Worm (Caenorhabditis elegans): Measurements from ENCODE around the gene pax-1.

The pax-1 gene

DNA sequence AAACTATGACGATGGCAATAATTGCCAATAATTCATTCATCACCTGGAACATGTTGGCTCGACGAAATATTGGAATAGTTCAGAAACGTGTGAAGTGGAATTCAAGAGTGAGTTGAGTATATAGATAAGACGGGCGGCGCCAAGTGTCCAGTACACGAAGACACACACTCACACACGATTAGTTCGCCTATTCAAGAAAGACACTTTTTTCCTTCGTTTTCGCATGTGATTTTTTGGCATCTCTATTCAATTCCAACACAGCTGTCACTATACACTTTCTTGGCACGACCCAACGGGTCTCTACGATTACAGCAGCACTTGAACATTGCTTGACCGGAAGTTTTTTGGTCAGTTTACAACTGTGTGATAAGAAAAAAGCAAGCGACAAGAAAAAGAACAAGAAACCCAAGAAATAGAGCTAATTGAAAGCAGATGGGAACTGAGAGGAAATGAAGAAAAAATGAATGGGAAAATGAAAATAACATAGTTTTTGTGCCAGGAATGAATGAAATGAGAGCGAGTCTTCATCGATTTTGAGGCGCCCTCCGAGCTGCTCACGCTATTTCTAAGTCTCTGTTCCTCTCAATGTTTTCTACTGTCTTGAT, 7.0 kb upstream of the pax-1 start, which contains the start of gene K07C11.8:
Gene K07C11.8, minus strand, starts transcription at position 224 of the 605 bp plus-strand sequence.
- TF ChIP-seq unc-98 (GFP tag; IDR thresholded peaks at IDR 0.05) (no peak), F16B12.6 (tag; optimal IDR thresholded peaks at IDR 0.05) (no peak), unc-130 (tag; optimal IDR thresholded peaks at IDR 0.05) (no peak), nhr-85 (tag) (no peak), unc-62 (GFP tag; optimal IDR thresholded peaks at IDR 0.05) (no peak), tlp-1 (tag; optimal IDR thresholded peaks at IDR 0.05) (no peak), lin-14 (GFP tag; optimal IDR thresholded peaks at IDR 0.05) (peak; percentile 56), nhr-77 (tag; optimal IDR thresholded peaks at IDR 0.05) (no peak), efl-3 (GFP tag; optimal IDR thresholded peaks at IDR 0.05) (no peak), mef-2 (tag; optimal IDR thresholded peaks at IDR 0.05) (no peak), lin-35 (GFP tag; optimal IDR thresholded peaks at IDR 0.05) (peak in 1 of 2 experiments; percentile 13), hlh-4 (tag; optimal IDR thresholded peaks at IDR 0.05) (no peak), nhr-84 (tag; optimal IDR thresholded peaks at IDR 0.05) (no peak), snu-23 (GFP tag; optimal IDR thresholded peaks at IDR 0.05) (no peak), pqm-1 (tag; optimal IDR thresholded peaks at IDR 0.05) (no peak), Y116A8C.19 (tag; optimal IDR thresholded peaks at IDR 0.05; ENCODE audit: borderline replicate concordance) (no peak), dsc-1 (tag; optimal IDR thresholded peaks at IDR 0.05) (peak; percentile 88), nhr-76 (tag; optimal IDR thresholded peaks at IDR 0.05) (no peak), swsn-7 (tag; optimal IDR thresholded peaks at IDR 0.05) (no peak), nhr-71 (tag; optimal IDR thresholded peaks at IDR 0.05) (peak; percentile 10), ceh-88 (GFP tag; IDR thresholded peaks at IDR 0.05) (no peak), isw-1 (GFP tag; IDR thresholded peaks at IDR 0.05) (no peak), blmp-1 (tag; optimal IDR thresholded peaks at IDR 0.05) (no peak), C04F5.9 (tag; optimal IDR thresholded peaks at IDR 0.05) (no peak), nhr-47 (tag; optimal IDR thresholded peaks at IDR 0.05) (no peak), aly-2 (tag; optimal IDR thresholded peaks at IDR 0.05) (no peak), mdl-1 (tag; optimal IDR thresholded peaks at IDR 0.05) (no peak), fos-1 (tag; optimal IDR thresholded peaks at IDR 0.05) (no peak), efl-1 (optimal IDR thresholded peaks at IDR 0.05) (no peak), efl-1 (GFP tag; optimal IDR thresholded peaks at IDR 0.05 in 1 of 2) (peak in 1 of 2 experiments; percentile 82), tbx-2 (tag; optimal IDR thresholded peaks at IDR 0.05) (no peak), mab-9 (GFP tag; IDR thresholded peaks at IDR 0.05) (no peak), lin-39 (tag; optimal IDR thresholded peaks at IDR 0.05) (no peak), snpc-4 (tag; optimal IDR thresholded peaks at IDR 0.05) (no peak), grh-1 (GFP tag; IDR thresholded peaks at IDR 0.05) (no peak), nhr-20 (tag; optimal IDR thresholded peaks at IDR 0.05) (no peak), fkh-10 (GFP tag; optimal IDR thresholded peaks at IDR 0.05) (peak; percentile 51), fkh-4 (tag; optimal IDR thresholded peaks at IDR 0.05; ENCODE audit: borderline replicate concordance) (peak; percentile 23)

DNA sequence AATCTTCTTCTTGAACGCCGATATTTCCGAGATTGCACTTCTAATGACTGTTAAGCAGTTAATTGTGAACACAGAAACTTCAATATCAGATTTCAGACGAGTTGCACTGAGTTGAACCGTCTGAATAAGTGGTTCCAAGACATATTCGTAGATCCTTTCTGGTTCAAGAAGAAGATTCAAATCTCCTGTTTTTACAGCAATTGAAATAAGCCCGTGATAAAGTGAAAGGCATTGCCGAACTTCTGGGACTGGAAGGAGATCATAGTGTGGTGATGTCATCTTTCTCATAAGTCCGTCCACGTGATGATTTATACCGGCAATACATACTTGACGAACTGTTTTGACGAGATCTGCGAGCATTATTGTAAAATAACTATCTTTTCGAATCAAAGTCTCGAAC, 5.2 kb upstream of the pax-1 start:
- TF ChIP-seq efl-3 (GFP tag; optimal IDR thresholded peaks at IDR 0.05) (no peak), nhr-76 (tag; optimal IDR thresholded peaks at IDR 0.05) (no peak)

DNA sequence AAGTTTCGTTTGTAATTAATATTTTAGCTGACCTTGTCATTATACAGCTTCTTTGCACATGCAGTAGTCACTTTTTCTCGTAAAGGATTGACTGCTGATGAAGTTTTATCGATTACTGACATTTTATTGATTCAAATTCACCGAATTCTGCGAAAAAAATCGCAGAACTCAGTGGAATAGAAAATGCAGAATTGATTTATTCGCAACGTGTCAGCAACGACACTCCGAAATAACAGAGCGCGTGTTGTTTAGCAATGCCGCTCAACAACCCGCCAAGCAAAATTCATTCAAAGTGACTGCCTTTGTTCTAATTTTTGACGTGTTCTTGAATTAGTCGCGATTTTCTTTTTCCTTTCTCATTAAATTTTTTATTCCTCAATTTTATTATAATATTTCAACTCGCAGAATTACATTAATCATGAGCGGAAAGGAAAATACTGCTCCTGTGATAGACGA, 3.6 kb upstream of the pax-1 start, which contains the start of the genes cogc-6 and air-1:
Gene cogc-6, minus strand, starts transcription at position 234 of the 456 bp plus-strand sequence.
Gene air-1, plus strand, starts transcription at position 406 of the 456 bp plus-strand sequence.
- TF ChIP-seq nhr-71 (tag; optimal IDR thresholded peaks at IDR 0.05) (peak; percentile 31), pqm-1 (tag; optimal IDR thresholded peaks at IDR 0.05) (no peak), blmp-1 (tag; optimal IDR thresholded peaks at IDR 0.05) (peak; percentile 13), hpl-2 (GFP tag; optimal IDR thresholded peaks at IDR 0.05) (no peak), ceh-63 (GFP tag; optimal IDR thresholded peaks at IDR 0.05) (no peak), nhr-47 (tag; optimal IDR thresholded peaks at IDR 0.05) (peak; percentile 42), lsy-2 (tag; optimal IDR thresholded peaks at IDR 0.05) (peak in 1 of 2 experiments; percentile 52), rnt-1 (tag; optimal IDR thresholded peaks at IDR 0.05) (peak; percentile 18), lin-39 (tag; optimal IDR thresholded peaks at IDR 0.05) (no peak), snu-23 (GFP tag; optimal IDR thresholded peaks at IDR 0.05) (peak; percentile 35), swsn-7 (tag; optimal IDR thresholded peaks at IDR 0.05) (peak; percentile 15), lin-35 (GFP tag; optimal IDR thresholded peaks at IDR 0.05) (peak; percentile 57 to 87), efl-1 (optimal IDR thresholded peaks at IDR 0.05) (peak; percentile 37 to 71), efl-1 (GFP tag; optimal IDR thresholded peaks at IDR 0.05 in 1 of 2) (peak; percentile 83 to 97), C16A3.4 (tag; optimal IDR thresholded peaks at IDR 0.05) (peak; percentile 6), dpl-1 (GFP tag; optimal IDR thresholded peaks at IDR 0.05) (peak; percentile 52 to 83 (median 77)), sptf-1 (tag; optimal IDR thresholded peaks at IDR 0.05) (no peak), nhr-77 (tag; optimal IDR thresholded peaks at IDR 0.05) (no peak), nhr-20 (tag; optimal IDR thresholded peaks at IDR 0.05) (no peak), snpc-4 (tag; optimal IDR thresholded peaks at IDR 0.05) (peak; percentile 41)

Measured in whole organism, L1 larva.